Worm (Caenorhabditis elegans): ENCODE data around the gene set-6.

set-6 gene

ce11 chrX:12017908-12018479 is 43.5 kb upstream of the set-6 start, which contains the start of the genes nmat-1 and ucr-2.1 (continued):
- TF ChIP-seq pbrm-1 (GFP tag; IDR thresholded peaks at IDR 0.05) (no peak), zim-3 (tag; optimal IDR thresholded peaks at IDR 0.05) (no peak), lin-40 (tag; optimal IDR thresholded peaks at IDR 0.05) (peak; percentile 76), Y95B8A.8 (GFP tag; IDR thresholded peaks at IDR 0.05) (no peak), Y53G8AR.9 (GFP tag; conservative IDR thresholded peaks at IDR 0.05) (no peak), lag-1 (GFP tag; IDR thresholded peaks at IDR 0.05) (no peak), rec-8 (tag; optimal IDR thresholded peaks at IDR 0.05) (no peak), ztf-22 (GFP tag; optimal IDR thresholded peaks at IDR 0.05) (no peak), let-526 (GFP tag; IDR thresholded peaks at IDR 0.05) (no peak), pha-4 (tag; optimal IDR thresholded peaks at IDR 0.05) (no peak), bed-2 (GFP tag; IDR thresholded peaks at IDR 0.05) (no peak), aptf-3 (GFP tag; IDR thresholded peaks at IDR 0.05) (no peak), nfya-2 (GFP tag; IDR thresholded peaks at IDR 0.05) (no peak), mes-4 (tag; optimal IDR thresholded peaks at IDR 0.05) (no peak), attf-5 (GFP tag; optimal IDR thresholded peaks at IDR 0.05) (peak; percentile 90), snpc-1.1 (tag; optimal IDR thresholded peaks at IDR 0.05; ENCODE audit: insufficient read depth) (no peak), F52B5.7 (tag; optimal IDR thresholded peaks at IDR 0.05) (no peak), F23B12.7 (tag; optimal IDR thresholded peaks at IDR 0.05; ENCODE audit: insufficient read depth) (peak; percentile 41), C06A6.2 (GFP tag; conservative IDR thresholded peaks at IDR 0.05) (no peak), madf-6 (GFP tag; IDR thresholded peaks at IDR 0.05) (no peak), Y56A3A.18 (GFP tag; IDR thresholded peaks at IDR 0.05) (0 out of 2 replicates have a peak, but pooled peaks have one; percentile 53), ztf-6 (GFP tag; IDR thresholded peaks at IDR 0.05) (0 out of 2 replicates have a peak, but pooled peaks have one; percentile 33), nhr-120 (GFP tag; IDR thresholded peaks at IDR 0.05) (no peak), ceh-58 (GFP tag; IDR thresholded peaks at IDR 0.05) (no peak), K12H6.12 (tag; optimal IDR thresholded peaks at IDR 0.05) (peak; percentile 66), sptf-2 (GFP tag; optimal IDR thresholded peaks at IDR 0.05) (no peak), dpl-1 (GFP tag; optimal IDR thresholded peaks at IDR 0.05) (no peak), lsy-27 (tag; optimal IDR thresholded peaks at IDR 0.05; ENCODE audit: borderline replicate concordance, insufficient read depth) (no peak), akir-1 (GFP tag; optimal IDR thresholded peaks at IDR 0.05) (no peak), zfh-2 (GFP tag; conservative IDR thresholded peaks at IDR 0.05) (no peak; the same call in none of the 2 replicates), tbx-9 (tag; optimal IDR thresholded peaks at IDR 0.05; ENCODE audit: borderline replicate concordance) (no peak), T07F8.4 (tag; optimal IDR thresholded peaks at IDR 0.05) (no peak), mxl-1 (tag; optimal IDR thresholded peaks at IDR 0.05) (no peak), egl-44 (GFP tag; IDR thresholded peaks at IDR 0.05) (no peak), nfya-1 (tag; optimal IDR thresholded peaks at IDR 0.05; ENCODE audit: borderline replicate concordance, insufficient read depth) (no peak), snpc-4 (GFP tag; optimal IDR thresholded peaks at IDR 0.05) (no peak), snpc-4 (tag; optimal IDR thresholded peaks at IDR 0.05) (peak in 2 of 4 experiments; percentile 1 to 50), ceh-40 (GFP tag; IDR thresholded peaks at IDR 0.05) (no peak), B0019.2 (GFP tag; conservative IDR thresholded peaks at IDR 0.05) (no peak), die-1 (tag; optimal IDR thresholded peaks at IDR 0.05) (no peak), F57A8.1 (GFP tag; optimal IDR thresholded peaks at IDR 0.05) (no peak), F57C9.4 (tag; optimal IDR thresholded peaks at IDR 0.05) (no peak), xnd-1 (tag; optimal IDR thresholded peaks at IDR 0.05) (no peak), egl-18 (GFP tag; IDR thresholded peaks at IDR 0.05) (no peak), B0035.1 (tag; optimal IDR thresholded peaks at IDR 0.05) (no peak), B0261.1 (tag; optimal IDR thresholded peaks at IDR 0.05) (no peak), F37B4.10 (GFP tag; IDR thresholded peaks at IDR 0.05) (no peak), ets-4 (GFP tag; optimal IDR thresholded peaks at IDR 0.05) (peak; percentile 34)

Measured in whole organism, young adult.